Fruit fly (Drosophila melanogaster) whole organism: ENCODE results near the gene Sec63.

ENCODE experiments used
- EcR ChIP-seq, 2 experiments: fragments of >200 bp; optimal IDR thresholded peaks; 2 replicates each; lab custom pipeline; 2017; ENCODE audit warnings: missing biosample characterization in 2 of 2, missing genetic modification characterization in 2 of 2, missing genetic modification reagents in 2 of 2
- psq ChIP-seq: fragments of >200 bp; optimal IDR thresholded peaks from 2 replicates; lab custom pipeline; 2017

DNA sequence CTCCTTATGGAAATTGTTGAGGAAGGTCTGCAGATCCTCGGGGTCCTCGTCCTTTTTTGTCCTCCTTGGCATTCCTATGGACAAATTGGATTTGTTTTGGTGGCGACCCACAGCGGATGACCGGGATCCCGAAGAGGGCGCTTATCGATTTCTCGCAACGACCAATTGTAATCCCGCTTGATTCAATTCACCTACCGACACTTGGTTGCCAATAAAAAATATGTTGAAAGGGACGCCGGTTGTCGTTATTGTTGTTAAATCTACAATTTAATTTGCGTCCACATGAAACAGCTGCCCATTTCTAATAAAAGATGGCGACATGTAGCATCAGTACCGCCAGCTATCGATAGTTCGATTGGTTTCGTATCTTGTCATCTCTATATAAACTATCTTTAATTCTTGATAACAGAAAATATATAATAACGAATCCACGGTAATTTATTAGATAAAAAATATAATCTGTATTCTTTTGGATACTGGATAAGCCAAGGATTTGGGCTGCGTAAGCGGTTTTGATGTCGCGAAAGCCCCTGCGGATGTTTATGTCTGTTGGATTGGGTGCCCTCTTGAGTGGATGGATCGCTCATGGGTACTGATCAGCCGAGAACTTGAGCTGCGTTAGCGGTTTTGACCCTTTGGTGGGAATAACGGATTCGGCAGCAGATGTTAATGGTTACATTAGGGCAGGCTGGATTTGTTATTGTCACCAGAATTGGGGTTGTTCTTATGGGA is 3.8 kb upstream of the Sec63 start, which contains the start of gene CTCF:
- TF ChIP-seq EcR (GFP tag; optimal IDR thresholded peaks at IDR 0.05; lab: Kevin White, UChicago) (no peak), psq (no peak)
